Worm (Caenorhabditis elegans): ENCODE results near the gene lin-42.
A peak's percentile ranks its signal among the peaks of the same experiment; 100 is the strongest.

Gene lin-42

ce11 chrII:1199987-1200386 is 52.2 kb downstream of the lin-42 start:
- TF ChIP-seq C08G9.2 (tag; optimal IDR thresholded peaks at IDR 0.05) (no peak), rnt-1 (tag; optimal IDR thresholded peaks at IDR 0.05) (no peak), elt-2 (tag; optimal IDR thresholded peaks at IDR 0.05) (no peak), fkh-10 (GFP tag; optimal IDR thresholded peaks at IDR 0.05) (no peak), gmeb-2 (tag; optimal IDR thresholded peaks at IDR 0.05) (no peak), fkh-6 (tag; optimal IDR thresholded peaks at IDR 0.05) (no peak), K02D7.2 (tag; optimal IDR thresholded peaks at IDR 0.05) (no peak), ahr-1 (tag; optimal IDR thresholded peaks at IDR 0.05) (no peak), npax-4 (tag; optimal IDR thresholded peaks at IDR 0.05) (no peak), ceh-14 (tag; optimal IDR thresholded peaks at IDR 0.05) (no peak), C38D4.7 (GFP tag; optimal IDR thresholded peaks at IDR 0.05) (no peak), odd-2 (tag; optimal IDR thresholded peaks at IDR 0.05) (no peak), hlh-13 (GFP tag; optimal IDR thresholded peaks at IDR 0.05) (no peak), pat-9 (tag; optimal IDR thresholded peaks at IDR 0.05) (no peak), T23F11.4 (GFP tag; optimal IDR thresholded peaks at IDR 0.05) (no peak), ceh-30 (tag; optimal IDR thresholded peaks at IDR 0.05) (no peak), lim-6 (tag; optimal IDR thresholded peaks at IDR 0.05) (no peak), lin-11 (tag; optimal IDR thresholded peaks at IDR 0.05) (no peak), ceh-22 (tag; optimal IDR thresholded peaks at IDR 0.05) (no peak), ets-4 (tag; optimal IDR thresholded peaks at IDR 0.05) (no peak)

ce11 chrII:1197074-1197473 is 55.1 kb downstream of the lin-42 start, which contains the start of gene F53A10.2:
TSS of gene F53A10.2 (plus strand) at chrII:1197374.
- TF ChIP-seq unc-55 (GFP tag; optimal IDR thresholded peaks at IDR 0.05) (no peak), pqm-1 (tag; optimal IDR thresholded peaks at IDR 0.05) (no peak), pat-9 (tag; optimal IDR thresholded peaks at IDR 0.05) (no peak), ceh-19 (GFP tag; optimal IDR thresholded peaks at IDR 0.05) (no peak), ceh-2 (tag; optimal IDR thresholded peaks at IDR 0.05) (no peak)

ce11 chrII:1196129-1196528 is 56.0 kb downstream of the lin-42 start:
- TF ChIP-seq ceh-18 (tag; optimal IDR thresholded peaks at IDR 0.05) (no peak), dmd-4 (tag; optimal IDR thresholded peaks at IDR 0.05; ENCODE audit: borderline replicate concordance) (no peak), rnt-1 (tag; optimal IDR thresholded peaks at IDR 0.05) (peak; percentile 12), pha-2 (tag; optimal IDR thresholded peaks at IDR 0.05) (no peak)

- TF ChIP-seq hlh-8 (tag; optimal IDR thresholded peaks at IDR 0.05): no peak
- no peak for TF ChIP-seq lim-6 (tag; optimal IDR thresholded peaks at IDR 0.05)
- no peak for TF ChIP-seq che-1 (tag; optimal IDR thresholded peaks at IDR 0.05)
- TF ChIP-seq tbx-2 (tag; optimal IDR thresholded peaks at IDR 0.05): no peak
- no peak for TF ChIP-seq hlh-15 (tag; optimal IDR thresholded peaks at IDR 0.05)
- no peak for TF ChIP-seq eyg-1 (tag; optimal IDR thresholded peaks at IDR 0.05)
Observed at ce11 chrII:1191853-1192252, 60.3 kb downstream of the lin-42 start.

- TF ChIP-seq ceh-34 (tag; optimal IDR thresholded peaks at IDR 0.05) (no peak), elt-2 (tag; optimal IDR thresholded peaks at IDR 0.05) (peak; percentile 32), ceh-6 (GFP tag; optimal IDR thresholded peaks at IDR 0.05) (no peak), ceh-48 (tag; optimal IDR thresholded peaks at IDR 0.05) (no peak), T23F11.4 (GFP tag; optimal IDR thresholded peaks at IDR 0.05) (no peak), mec-3 (tag; optimal IDR thresholded peaks at IDR 0.05; ENCODE audit: borderline replicate concordance) (no peak)
Observed at ce11 chrII:1189652-1190051, 62.5 kb downstream of the lin-42 start.

Measured in whole organism, late embryonic.